Worm (Caenorhabditis elegans): ENCODE results near the gene vep-2.

vep-2 gene

ce11 chrX:3611740-3612139 lies 16.4 kb upstream of the vep-2 start:
- TF ChIP-seq W03F9.2 (tag; optimal IDR thresholded peaks at IDR 0.05) (no peak), him-1 (tag; optimal IDR thresholded peaks at IDR 0.05) (no peak), dao-5 (tag; optimal IDR thresholded peaks at IDR 0.05) (no peak)

- TF ChIP-seq W03F9.2 (tag; optimal IDR thresholded peaks at IDR 0.05) (no peak), him-1 (tag; optimal IDR thresholded peaks at IDR 0.05) (no peak), dao-5 (tag; optimal IDR thresholded peaks at IDR 0.05) (no peak)
Observed at ce11 chrX:3613665-3614064, 14.5 kb upstream of the vep-2 start.

- TF ChIP-seq him-1 (tag; optimal IDR thresholded peaks at IDR 0.05) (no peak), dao-5 (tag; optimal IDR thresholded peaks at IDR 0.05) (no peak), W03F9.2 (tag; optimal IDR thresholded peaks at IDR 0.05) (no peak)
Observed at ce11 chrX:3617218-3617617, 10.9 kb upstream of the vep-2 start, which contains the start of gene del-9. Gene del-9 (minus strand): TSS chrX:3617318.

ce11 chrX:3618842-3619241 lies 9.3 kb upstream of the vep-2 start:
- TF ChIP-seq him-1 (tag; optimal IDR thresholded peaks at IDR 0.05) (no peak), W03F9.2 (tag; optimal IDR thresholded peaks at IDR 0.05) (no peak), dao-5 (tag; optimal IDR thresholded peaks at IDR 0.05) (no peak)

- TF ChIP-seq W03F9.2 (tag; optimal IDR thresholded peaks at IDR 0.05) (no peak), him-1 (tag; optimal IDR thresholded peaks at IDR 0.05) (no peak), dao-5 (tag; optimal IDR thresholded peaks at IDR 0.05) (no peak)
Observed at ce11 chrX:3623162-3623561, 5.0 kb upstream of the vep-2 start, which contains the start of gene C18B2.2. Gene C18B2.2 (plus strand): TSS chrX:3623462.

- TF ChIP-seq him-1 (tag; optimal IDR thresholded peaks at IDR 0.05) (no peak), W03F9.2 (tag; optimal IDR thresholded peaks at IDR 0.05) (no peak), dao-5 (tag; optimal IDR thresholded peaks at IDR 0.05) (no peak)
Observed at ce11 chrX:3625599-3625998, 2.5 kb upstream of the vep-2 start.

ce11 chrX:3630090-3630489 lies 2.0 kb downstream of the vep-2 start:
- TF ChIP-seq dao-5 (tag; optimal IDR thresholded peaks at IDR 0.05) (no peak), him-1 (tag; optimal IDR thresholded peaks at IDR 0.05) (no peak), W03F9.2 (tag; optimal IDR thresholded peaks at IDR 0.05) (no peak)

ce11 chrX:3631550-3631949 lies 3.4 kb downstream of the vep-2 start:
- no peak for TF ChIP-seq W03F9.2 (tag; optimal IDR thresholded peaks at IDR 0.05)
- no peak for TF ChIP-seq him-1 (tag; optimal IDR thresholded peaks at IDR 0.05)
- no peak for TF ChIP-seq dao-5 (tag; optimal IDR thresholded peaks at IDR 0.05)

- TF ChIP-seq him-1 (tag; optimal IDR thresholded peaks at IDR 0.05): no peak
- no peak for TF ChIP-seq W03F9.2 (tag; optimal IDR thresholded peaks at IDR 0.05)
Observed at ce11 chrX:3633654-3634053, 5.5 kb downstream of the vep-2 start, which contains the start of gene gst-11. Gene gst-11 (minus strand): TSS chrX:3633754.

ce11 chrX:3634782-3635181 lies 6.7 kb downstream of the vep-2 start:
- TF ChIP-seq dao-5 (tag; optimal IDR thresholded peaks at IDR 0.05) (no peak), him-1 (tag; optimal IDR thresholded peaks at IDR 0.05) (no peak), W03F9.2 (tag; optimal IDR thresholded peaks at IDR 0.05) (no peak)

- TF ChIP-seq him-1 (tag; optimal IDR thresholded peaks at IDR 0.05): no peak
- no peak for TF ChIP-seq dao-5 (tag; optimal IDR thresholded peaks at IDR 0.05)
- TF ChIP-seq W03F9.2 (tag; optimal IDR thresholded peaks at IDR 0.05): no peak
Observed at ce11 chrX:3644796-3645195, 16.7 kb downstream of the vep-2 start, which contains the start of gene tmem-24. Gene tmem-24 (minus strand): TSS chrX:3644896.

ce11 chrX:3645924-3646323 lies 17.8 kb downstream of the vep-2 start:
- no peak for TF ChIP-seq dao-5 (tag; optimal IDR thresholded peaks at IDR 0.05)
- TF ChIP-seq W03F9.2 (tag; optimal IDR thresholded peaks at IDR 0.05): no peak
- TF ChIP-seq him-1 (tag; optimal IDR thresholded peaks at IDR 0.05): no peak

- TF ChIP-seq W03F9.2 (tag; optimal IDR thresholded peaks at IDR 0.05) (peak; percentile 39), dao-5 (tag; optimal IDR thresholded peaks at IDR 0.05) (no peak)
Observed at ce11 chrX:3650100-3650809, 22.1 kb downstream of the vep-2 start, which contains the start of the genes sax-1 and R11G1.2. Gene sax-1 (minus strand): TSS chrX:3650150. Gene R11G1.2 (plus strand): TSS chrX:3650614.

ce11 chrX:3654623-3655022 lies 26.5 kb downstream of the vep-2 start, which contains the start of gene R11G1.11:
Gene R11G1.11 (plus strand): TSS chrX:3654923.
- no peak for TF ChIP-seq W03F9.2 (tag; optimal IDR thresholded peaks at IDR 0.05)
- TF ChIP-seq him-1 (tag; optimal IDR thresholded peaks at IDR 0.05): no peak
- no peak for TF ChIP-seq dao-5 (tag; optimal IDR thresholded peaks at IDR 0.05)

ce11 chrX:3655972-3656371 lies 27.9 kb downstream of the vep-2 start, which contains the start of gene R11G1.7:
Gene R11G1.7 (plus strand): TSS chrX:3656272.
- TF ChIP-seq dao-5 (tag; optimal IDR thresholded peaks at IDR 0.05) (no peak), him-1 (tag; optimal IDR thresholded peaks at IDR 0.05) (no peak), W03F9.2 (tag; optimal IDR thresholded peaks at IDR 0.05) (no peak)
